Fruit fly (Drosophila melanogaster) whole organism, embryonic: ENCODE data around the gene CG1273.
A peak's percentile ranks its signal among the peaks of the same experiment; 100 is the strongest.

Source experiments
- Aef1 ChIP-seq: fragments of 200-800 bp; sonication (Bioruptor generic); IDR thresholded peaks from 3 replicates; pipeline ENCODE4 v1.3.6; 2022; ENCODE audit warnings: missing biosample characterization, missing genetic modification characterization
- CG10209 ChIP-seq: fragments of 200-800 bp; sonication (Bioruptor generic); optimal IDR thresholded peaks from 3 replicates; lab custom pipeline; 2017; ENCODE audit warnings: missing biosample characterization, mild to moderate bottlenecking, missing genetic modification characterization, missing genetic modification reagents
- CG10366 ChIP-seq: fragments of 200-800 bp; sonication (Bioruptor generic); IDR thresholded peaks from 2 replicates; pipeline ENCODE4 v1.3.6; 2022; ENCODE audit warnings: missing biosample characterization, missing genetic modification characterization
- CG11398 ChIP-seq: fragments of 200-800 bp; sonication (Bioruptor generic); optimal IDR thresholded peaks from 2 replicates; lab custom pipeline; 2016; ENCODE audit warnings: missing biosample characterization, missing genetic modification characterization
- CG12219 ChIP-seq: fragments of 200-800 bp; sonication (Bioruptor generic); optimal IDR thresholded peaks from 3 replicates; lab custom pipeline; 2018; ENCODE audit warnings: missing biosample characterization, mild to moderate bottlenecking, missing genetic modification characterization
- CG13624 ChIP-seq: fragments of 200-800 bp; sonication (Bioruptor generic); optimal IDR thresholded peaks from 2 replicates; lab custom pipeline; 2016; ENCODE audit warnings: missing biosample characterization, missing genetic modification characterization
- CG14014 ChIP-seq: fragments of 200-800 bp; sonication (Bioruptor generic); IDR thresholded peaks from 2 replicates; pipeline ENCODE4 v1.3.6; 2022; ENCODE audit warnings: missing biosample characterization, missing genetic modification characterization
- CG15601 ChIP-seq: fragments of 200-800 bp; sonication (Bioruptor generic); optimal IDR thresholded peaks from 3 replicates; lab custom pipeline; 2019; ENCODE audit warnings: missing biosample characterization, mild to moderate bottlenecking, missing genetic modification characterization, moderate library complexity
- CG15696 ChIP-seq: fragments of 200-800 bp; sonication (Bioruptor generic); optimal IDR thresholded peaks from 2 replicates; lab custom pipeline; 2019; ENCODE audit warnings: missing biosample characterization, mild to moderate bottlenecking, missing genetic modification characterization, moderate library complexity
- CG1603 ChIP-seq: fragments of 200-800 bp; sonication (Bioruptor generic); optimal IDR thresholded peaks from 2 replicates; lab custom pipeline; 2019; ENCODE audit warnings: missing biosample characterization, mild to moderate bottlenecking, missing genetic modification characterization, moderate library complexity
- CG18476 ChIP-seq: fragments of 200-800 bp; sonication (Bioruptor generic); optimal IDR thresholded peaks from 2 replicates; lab custom pipeline; 2016; ENCODE audit warnings: missing biosample characterization, mild to moderate bottlenecking, missing genetic modification characterization
- CG18599 ChIP-seq: fragments of 200-800 bp; sonication (Bioruptor generic); optimal IDR thresholded peaks from 3 replicates; lab custom pipeline; 2017; ENCODE audit warnings: missing biosample characterization, missing genetic modification characterization, mild to moderate bottlenecking, moderate library complexity, missing genetic modification reagents
- CG30020 ChIP-seq: fragments of 200-800 bp; optimal IDR thresholded peaks from 2 replicates; lab custom pipeline; 2019; ENCODE audit warnings: missing biosample characterization, mild to moderate bottlenecking, missing genetic modification characterization, moderate library complexity
- CG34224 ChIP-seq: fragments of 200-800 bp; sonication (Bioruptor generic); IDR thresholded peaks from 3 replicates; pipeline ENCODE4 v1.3.6; 2022; ENCODE audit warnings: missing biosample characterization, missing genetic modification characterization; ENCODE audit not compliant: partially characterized antibody
- CG4404 ChIP-seq: fragments of 200-800 bp; sonication (Bioruptor generic); IDR thresholded peaks from 2 replicates; pipeline ENCODE4 v1.3.6; 2022; ENCODE audit warnings: missing biosample characterization, missing genetic modification characterization
- CG6254 ChIP-seq: fragments of 200-800 bp; sonication (Bioruptor generic); optimal IDR thresholded peaks from 3 replicates; lab custom pipeline; 2017; ENCODE audit warnings: mild to moderate bottlenecking, missing biosample characterization, missing genetic modification reagents, missing genetic modification characterization
- CG6654 ChIP-seq: fragments of 200-800 bp; sonication (Bioruptor generic); optimal IDR thresholded peaks from 2 replicates; lab custom pipeline; 2017; ENCODE audit warnings: missing biosample characterization, mild to moderate bottlenecking, missing genetic modification characterization
- CG6683 ChIP-seq: fragments of 200-800 bp; sonication (Bioruptor generic); optimal IDR thresholded peaks from 2 replicates; lab custom pipeline; 2017; ENCODE audit warnings: missing biosample characterization, mild to moderate bottlenecking, missing genetic modification characterization, missing genetic modification reagents
- CG6854 ChIP-seq: fragments of 200-800 bp; sonication (Bioruptor generic); optimal IDR thresholded peaks from 3 replicates; lab custom pipeline; 2017; ENCODE audit warnings: missing biosample characterization, mild to moderate bottlenecking, missing genetic modification characterization
- CG8924 ChIP-seq: fragments of 200-800 bp; optimal IDR thresholded peaks from 3 replicates; lab custom pipeline; 2019; ENCODE audit warnings: missing biosample characterization, mild to moderate bottlenecking, missing genetic modification characterization, moderate library complexity
- CG9609 ChIP-seq: fragments of 200-800 bp; sonication (Bioruptor generic); optimal IDR thresholded peaks from 3 replicates; lab custom pipeline; 2016; ENCODE audit warnings: missing biosample characterization, missing genetic modification characterization
- CHES-1-like ChIP-seq: fragments of 200-800 bp; sonication (Bioruptor generic); optimal IDR thresholded peaks from 2 replicates; lab custom pipeline; 2016; ENCODE audit warnings: missing biosample characterization, missing genetic modification characterization
- Chrac-16 ChIP-seq: fragments of 200-800 bp; sonication (Bioruptor generic); optimal IDR thresholded peaks from 3 replicates; lab custom pipeline; 2016; ENCODE audit warnings: missing biosample characterization, missing genetic modification characterization
- Dbx ChIP-seq: fragments of 200-800 bp; sonication (Bioruptor generic); IDR thresholded peaks from 3 replicates; pipeline ENCODE4 v1.3.6; 2022; ENCODE audit warnings: missing biosample characterization, missing genetic modification characterization
- Dip2 ChIP-seq: fragments of 200-800 bp; sonication (Bioruptor generic); IDR thresholded peaks from 2 replicates; pipeline ENCODE4 v1.3.6; 2022; ENCODE audit warnings: missing biosample characterization, missing genetic modification characterization
- Dip3 ChIP-seq: fragments of 200-800 bp; sonication (Bioruptor generic); optimal IDR thresholded peaks from 3 replicates; lab custom pipeline; 2016; ENCODE audit warnings: missing biosample characterization, missing genetic modification characterization
- Dref ChIP-seq: fragments of 200-800 bp; sonication (Bioruptor generic); IDR thresholded peaks from 2 replicates; pipeline ENCODE4 v1.3.6; 2022; ENCODE audit warnings: missing biosample characterization, missing genetic modification characterization
- Ets65A ChIP-seq: fragments of 200-800 bp; sonication (Bioruptor generic); peaks from one replicate; lab custom pipeline; 2016; ENCODE audit warnings: missing biosample characterization, missing genetic modification characterization
- Gug ChIP-seq: fragments of 200-800 bp; sonication (Bioruptor generic); IDR thresholded peaks from 4 replicates; pipeline ENCODE4 v1.3.6; 2022; ENCODE audit warnings: missing biosample characterization, missing genetic modification characterization
- HmgD ChIP-seq: fragments of 200-800 bp; sonication (Bioruptor generic); optimal IDR thresholded peaks from 3 replicates; lab custom pipeline; 2016; ENCODE audit warnings: missing biosample characterization, missing genetic modification characterization
- HmgZ ChIP-seq: fragments of 200-800 bp; sonication (Bioruptor generic); optimal IDR thresholded peaks from 2 replicates; lab custom pipeline; 2018; ENCODE audit warnings: missing biosample characterization, mild to moderate bottlenecking, missing genetic modification characterization
- Lhr ChIP-seq: fragments of 200-800 bp; sonication (Bioruptor generic); optimal IDR thresholded peaks from 3 replicates; lab custom pipeline; 2017; ENCODE audit warnings: mild to moderate bottlenecking, missing biosample characterization, missing genetic modification reagents, missing genetic modification characterization
- Lpt ChIP-seq: fragments of >200 bp; optimal IDR thresholded peaks from 2 replicates; lab custom pipeline; 2018; ENCODE audit warnings: missing biosample characterization, missing genetic modification characterization
- NC2β ChIP-seq: fragments of 200-800 bp; sonication (Bioruptor generic); optimal IDR thresholded peaks from 2 replicates; lab custom pipeline; 2016; ENCODE audit warnings: missing biosample characterization, missing genetic modification characterization
- Sox102F ChIP-seq: fragments of 200-800 bp; sonication (Bioruptor generic); optimal IDR thresholded peaks from 2 replicates; lab custom pipeline; 2018; ENCODE audit warnings: missing biosample characterization, mild to moderate bottlenecking, missing genetic modification characterization, moderate library complexity
- Sry-β ChIP-seq: fragments of 200-800 bp; sonication (Bioruptor generic); optimal IDR thresholded peaks from 2 replicates; lab custom pipeline; 2018; ENCODE audit warnings: missing biosample characterization, mild to moderate bottlenecking, missing genetic modification characterization, moderate library complexity
- amos ChIP-seq: fragments of 200-800 bp; sonication (Bioruptor generic); IDR thresholded peaks from 2 replicates; pipeline ENCODE4 v1.3.6; 2022; ENCODE audit warnings: missing biosample characterization, missing genetic modification characterization; ENCODE audit not compliant: partially characterized antibody
- gcm2 ChIP-seq: fragments of 200-800 bp; sonication (Bioruptor generic); optimal IDR thresholded peaks from 2 replicates; lab custom pipeline; 2016; ENCODE audit warnings: missing biosample characterization, missing genetic modification characterization
- h ChIP-seq: fragments of >200 bp; optimal IDR thresholded peaks from 2 replicates; lab custom pipeline; 2017
- ind ChIP-seq: fragments of 200-800 bp; sonication (Bioruptor generic); optimal IDR thresholded peaks from 3 replicates; lab custom pipeline; 2016; ENCODE audit warnings: missing biosample characterization, missing genetic modification characterization
- inv ChIP-seq: fragments of 200-800 bp; sonication (Bioruptor generic); IDR thresholded peaks from 2 replicates; pipeline ENCODE4 v1.3.6; 2022; ENCODE audit warnings: missing biosample characterization, missing genetic modification characterization; ENCODE audit not compliant: partially characterized antibody
- ken ChIP-seq: fragments of 200-800 bp; sonication (Bioruptor generic); IDR thresholded peaks from 3 replicates; pipeline ENCODE4 v1.3.6; 2022; ENCODE audit warnings: missing biosample characterization, missing genetic modification characterization
- nerfin-1 ChIP-seq: fragments of 200-800 bp; sonication (Bioruptor generic); optimal IDR thresholded peaks from 3 replicates; lab custom pipeline; 2019; ENCODE audit warnings: missing biosample characterization, mild to moderate bottlenecking, missing genetic modification characterization, moderate library complexity
- pho ChIP-seq: fragments of 200-800 bp; sonication (Bioruptor generic); optimal IDR thresholded peaks from 2 replicates; lab custom pipeline; 2016; ENCODE audit warnings: missing biosample characterization, missing genetic modification characterization
- pnt ChIP-seq: fragments of 200-800 bp; sonication (Bioruptor generic); optimal IDR thresholded peaks from 3 replicates; lab custom pipeline; 2016; ENCODE audit warnings: missing biosample characterization, missing genetic modification characterization
- row ChIP-seq: fragments of 200-800 bp; sonication (Bioruptor generic); IDR thresholded peaks from 3 replicates; pipeline ENCODE4 v1.3.6; 2022; ENCODE audit warnings: missing biosample characterization, missing genetic modification characterization
- sc ChIP-seq, 3 experiments: fragments of >200 bp in 2 of 3; fragments of 200-800 bp in 1 of 3; sonication (Bioruptor generic) in 1 of 3; optimal IDR thresholded peaks; 2 replicates in 2 of 3; 3 replicates in 1 of 3; lab custom pipeline; 2017; ENCODE audit warnings: mild to moderate bottlenecking in 1 of 3, missing biosample characterization in 1 of 3, missing genetic modification characterization in 1 of 3, missing genetic modification reagents in 1 of 3
- sisA ChIP-seq: fragments of 200-800 bp; sonication (Bioruptor generic); IDR thresholded peaks from 2 replicates; pipeline ENCODE4 v1.3.6; 2022; ENCODE audit warnings: missing biosample characterization, missing genetic modification characterization
- sug ChIP-seq: fragments of 200-800 bp; optimal IDR thresholded peaks from 2 replicates; lab custom pipeline; 2019; ENCODE audit warnings: missing biosample characterization, mild to moderate bottlenecking, missing genetic modification characterization, moderate library complexity
- unpg ChIP-seq: fragments of 200-800 bp; sonication (Bioruptor generic); optimal IDR thresholded peaks from 3 replicates; lab custom pipeline; 2018; ENCODE audit warnings: missing biosample characterization, mild to moderate bottlenecking, missing genetic modification characterization, moderate library complexity

CG1273 gene

DNA sequence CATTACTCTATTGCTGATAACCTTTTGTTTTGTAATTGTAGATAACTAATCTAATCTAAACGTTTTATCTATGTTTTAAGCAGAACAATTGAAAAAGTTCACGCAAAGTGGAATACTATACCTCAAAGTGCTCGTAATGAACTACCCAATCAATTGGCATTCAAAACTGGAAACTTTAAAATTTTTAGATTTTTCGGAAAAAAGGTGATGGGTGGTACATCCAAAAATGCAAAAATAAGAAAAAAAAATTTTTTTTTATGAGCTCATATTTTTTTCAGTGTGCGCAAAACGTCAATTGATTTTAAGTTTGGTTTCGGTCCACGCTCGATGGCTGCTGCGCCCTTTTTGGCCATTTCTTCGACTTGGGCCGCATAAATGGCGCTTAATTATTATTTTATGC is 47.1 kb downstream of the CG1273 start (continued):
- TF ChIP-seq CG4404 (no peak), nerfin-1 (tag; lab: Kevin White, UChicago) (no peak), sc (optimal IDR thresholded peaks at IDR 0.05; lab: Kevin White, UChicago) (no peak), sc (GFP tag; optimal IDR thresholded peaks at IDR 0.05; lab: Kevin White, UChicago) (no peak), Sox102F (peak; percentile 47), CG12219 (GFP tag; lab: Kevin White, UChicago) (no peak), unpg (GFP tag; lab: Kevin White, UChicago) (peak; percentile 5), CG18476 (GFP tag; lab: Kevin White, UChicago) (no peak), CG34224 (GFP tag; lab: Robert Waterston, UW) (no peak), CG15696 (tag; lab: Kevin White, UChicago) (no peak), Dbx (GFP tag; lab: Robert Waterston, UW) (no peak), Gug (no peak), sisA (GFP tag; lab: Robert Waterston, UW) (peak; percentile 16; the same call in 1 of the 2 replicates), CG6254 (GFP tag; lab: Kevin White, UChicago) (no peak), CG6683 (GFP tag; lab: Kevin White, UChicago) (no peak), CG6854 (GFP tag; lab: Kevin White, UChicago) (no peak), Lpt (GFP tag; lab: Kevin White, UChicago) (no peak)
- TF ChIP-seq, all 482 proteins: peak for 15

DNA sequence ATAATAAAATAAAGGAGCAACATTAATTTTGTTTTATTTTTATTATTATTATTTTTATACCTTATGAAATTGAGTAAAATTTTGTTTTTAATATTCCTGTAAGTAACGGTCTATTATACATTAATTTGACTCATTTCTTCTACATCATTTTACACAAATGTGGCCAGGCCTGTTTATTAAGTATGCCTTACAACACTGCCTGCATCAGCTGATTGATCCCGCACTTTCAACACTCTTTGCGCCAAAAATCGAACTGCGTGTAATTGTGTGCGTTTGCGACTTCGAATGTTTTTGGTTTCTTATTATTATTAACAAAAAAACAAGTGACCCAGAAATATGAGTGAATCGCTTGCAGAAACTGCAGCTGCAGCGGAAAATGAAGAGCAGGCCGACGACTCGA is 49.8 kb downstream of the CG1273 start, which contains the start of gene Claspin:
Gene Claspin (plus strand): TSS at position 185 of the 400 bp plus-strand sequence.
- TF ChIP-seq CHES-1-like (GFP tag; lab: Kevin White, UChicago) (peak; percentile 47), CG11398 (GFP tag; lab: Kevin White, UChicago) (no peak), CG1603 (peak; percentile 73), Sry-β (GFP tag; lab: Kevin White, UChicago) (no peak), Dip3 (GFP tag; lab: Kevin White, UChicago) (peak; percentile 58), amos (GFP tag; lab: Robert Waterston, UW) (peak; percentile 74), CG14014 (GFP tag; lab: Robert Waterston, UW) (no peak; the same call in 1 of the 2 replicates), CG18599 (GFP tag; lab: Kevin White, UChicago) (no peak), CG6654 (no peak), CG30020 (tag; lab: Kevin White, UChicago) (peak; percentile 1), row (GFP tag; lab: Robert Waterston, UW) (no peak), ind (GFP tag; lab: Kevin White, UChicago) (peak; percentile 22), Ets65A (GFP tag; lab: Kevin White, UChicago) (peak; percentile 96), Dref (GFP tag; lab: Robert Waterston, UW) (peak; percentile 38), pho (peak; percentile 53), CG13624 (GFP tag; lab: Kevin White, UChicago) (peak; percentile 61), Lhr (GFP tag; lab: Kevin White, UChicago) (peak; percentile 66), ken (GFP tag; lab: Robert Waterston, UW) (peak; percentile 41; the same call in 1 of the 3 replicates), CG10209 (GFP tag; lab: Kevin White, UChicago) (peak; percentile 54), Dip2 (GFP tag; lab: Robert Waterston, UW) (no peak), h (lab: Kevin White, UChicago) (no peak), Chrac-16 (GFP tag; lab: Kevin White, UChicago) (peak; percentile 44), CG8924 (tag; lab: Kevin White, UChicago) (peak; percentile 14), NC2β (GFP tag; lab: Kevin White, UChicago) (no peak), sug (tag; lab: Kevin White, UChicago) (peak; percentile 57), Aef1 (GFP tag; lab: Robert Waterston, UW) (0 out of 3 replicates have a peak, but pooled peaks have one; percentile 21), pnt (GFP tag; lab: Kevin White, UChicago) (no peak), HmgZ (peak; percentile 88), CG9609 (GFP tag; lab: Kevin White, UChicago) (peak; percentile 23), CG10366 (GFP tag; lab: Robert Waterston, UW) (peak; percentile 13; the same call in 1 of the 2 replicates), CG15601 (peak; percentile 53), inv (GFP tag; lab: Robert Waterston, UW) (no peak), HmgD (GFP tag; lab: Kevin White, UChicago) (peak; percentile 58), gcm2 (no peak)
